Worm (Caenorhabditis elegans) whole organism, L1 larva: ENCODE data around the gene ugt-8.

Experiments
- C04F5.9 ChIP-seq: sonication (generic microtip); optimal IDR thresholded peaks from 2 replicates; lab custom pipeline; 2016; ENCODE audit warnings: missing genetic modification characterization, missing compliant biosample characterization
- C16A3.4 ChIP-seq: fragments of 150-350 bp; optimal IDR thresholded peaks from 2 replicates; lab custom pipeline; 2014; ENCODE audit warnings: missing biosample characterization, missing genetic modification characterization
- C34B4.2 ChIP-seq: sonication (generic microtip); optimal IDR thresholded peaks from 2 replicates; lab custom pipeline; 2017; ENCODE audit warnings: mild to moderate bottlenecking, missing genetic modification characterization, missing compliant biosample characterization
- Y116A8C.19 ChIP-seq: sonication (generic microtip); optimal IDR thresholded peaks from 2 replicates; lab custom pipeline; 2016; ENCODE audit warnings: missing compliant biosample characterization, missing genetic modification characterization, borderline replicate concordance
- alr-1 ChIP-seq: fragments of 200-800 bp; sonication (Bioruptor generic); optimal IDR thresholded peaks from 2 replicates; lab custom pipeline; 2018; ENCODE audit warnings: borderline replicate concordance, mild to moderate bottlenecking, missing genetic modification characterization, missing compliant biosample characterization
- aly-2 ChIP-seq: fragments of 150-350 bp; optimal IDR thresholded peaks from 2 replicates; lab custom pipeline; 2014; ENCODE audit warnings: missing biosample characterization, missing genetic modification characterization
- blmp-1 ChIP-seq: fragments of 150-350 bp; optimal IDR thresholded peaks from 2 replicates; lab custom pipeline; 2014; ENCODE audit warnings: missing biosample characterization, missing genetic modification characterization
- ces-1 ChIP-seq: fragments of 150-350 bp; optimal IDR thresholded peaks from 2 replicates; lab custom pipeline; 2014; ENCODE audit warnings: missing biosample characterization, missing genetic modification reagents, missing genetic modification characterization
- dpl-1 ChIP-seq, 3 experiments: fragments of 150-350 bp in 2 of 3; sonication (generic microtip) in 1 of 3; optimal IDR thresholded peaks; 2 replicates each; lab custom pipeline; 2014 to 2017; ENCODE audit warnings: missing biosample characterization in 3 of 3, missing genetic modification characterization in 3 of 3, missing genetic modification reagents in 3 of 3
- dsc-1 ChIP-seq: sonication (generic microtip); optimal IDR thresholded peaks from 2 replicates; lab custom pipeline; 2016; ENCODE audit warnings: mild to moderate bottlenecking, missing genetic modification characterization, missing compliant biosample characterization
- efl-3 ChIP-seq: fragments of 200-800 bp; sonication (Bioruptor generic); optimal IDR thresholded peaks from 2 replicates; lab custom pipeline; 2018; ENCODE audit warnings: mild to moderate bottlenecking, missing genetic modification characterization, missing compliant biosample characterization
- egl-13 ChIP-seq: sonication (generic microtip); optimal IDR thresholded peaks from 2 replicates; lab custom pipeline; 2016; ENCODE audit warnings: missing genotype, missing genetic modification reagents, missing genetic modification characterization, missing compliant biosample characterization
- elt-3 ChIP-seq, 6 experiments: fragments of 150-350 bp in 1 of 6; sonication (generic microtip); optimal IDR thresholded peaks; 2 replicates each; lab custom pipeline; 2017 to 2018; ENCODE audit warnings: missing biosample characterization in 6 of 6, missing genetic modification characterization in 6 of 6, inconsistent platforms in 1 of 6
- fkh-4 ChIP-seq: sonication (generic microtip); optimal IDR thresholded peaks from 2 replicates; lab custom pipeline; 2016; ENCODE audit warnings: missing compliant biosample characterization, missing genetic modification characterization, borderline replicate concordance
- fkh-8 ChIP-seq: sonication (generic microtip); optimal IDR thresholded peaks from 2 replicates; lab custom pipeline; 2016; ENCODE audit warnings: mild to moderate bottlenecking, missing genetic modification characterization, missing compliant biosample characterization
- irx-1 ChIP-seq: sonication (generic microtip); optimal IDR thresholded peaks from 2 replicates; lab custom pipeline; 2016; ENCODE audit warnings: missing genetic modification characterization, missing compliant biosample characterization
- isw-1 ChIP-seq: fragments of 200-800 bp; sonication (Bioruptor generic); IDR thresholded peaks from 2 replicates; pipeline ENCODE4 v1.3.6; 2022; ENCODE audit warnings: missing genetic modification characterization, missing compliant biosample characterization
- jun-1 ChIP-seq: fragments of 150-350 bp; optimal IDR thresholded peaks from 2 replicates; lab custom pipeline; 2014; ENCODE audit warnings: missing biosample characterization, missing genetic modification reagents, missing genetic modification characterization
- lir-3 ChIP-seq: sonication (generic microtip); optimal IDR thresholded peaks from 2 replicates; lab custom pipeline; 2016; ENCODE audit warnings: mild to moderate bottlenecking, missing genetic modification characterization, moderate library complexity, missing compliant biosample characterization; ENCODE audit not compliant: poor library complexity
- lsy-2 ChIP-seq, 2 experiments: fragments of 150-350 bp; optimal IDR thresholded peaks; 2 replicates each; lab custom pipeline; 2014; ENCODE audit warnings: missing biosample characterization in 2 of 2, missing genetic modification characterization in 2 of 2
- mab-9 ChIP-seq: fragments of 200-800 bp; sonication (Bioruptor generic); IDR thresholded peaks from 2 replicates; pipeline ENCODE4 v1.3.6; 2022; ENCODE audit warnings: missing genetic modification reagents, missing genetic modification characterization, missing compliant biosample characterization
- mef-2 ChIP-seq: fragments of 150-350 bp; optimal IDR thresholded peaks from 2 replicates; lab custom pipeline; 2014; ENCODE audit warnings: missing biosample characterization, missing genetic modification characterization
- nhr-12 ChIP-seq: sonication (generic microtip); optimal IDR thresholded peaks from 2 replicates; lab custom pipeline; 2017; ENCODE audit warnings: missing biosample characterization, missing genetic modification characterization
- nhr-28 ChIP-seq: fragments of 150-350 bp; optimal IDR thresholded peaks from 2 replicates; lab custom pipeline; 2014; ENCODE audit warnings: missing biosample characterization, missing genetic modification characterization
- nhr-47 ChIP-seq: sonication (generic microtip); optimal IDR thresholded peaks from 2 replicates; lab custom pipeline; 2016; ENCODE audit warnings: mild to moderate bottlenecking, missing genetic modification characterization, moderate library complexity, missing compliant biosample characterization
- nhr-71 ChIP-seq: sonication (generic microtip); optimal IDR thresholded peaks from 2 replicates; lab custom pipeline; 2016; ENCODE audit warnings: mild to moderate bottlenecking, missing genetic modification characterization, moderate library complexity, missing compliant biosample characterization
- nhr-84 ChIP-seq: sonication (generic microtip); optimal IDR thresholded peaks from 2 replicates; lab custom pipeline; 2017; ENCODE audit warnings: missing biosample characterization, missing genetic modification characterization
- nhr-85 ChIP-seq: sonication (generic microtip); peaks from one replicate; lab custom pipeline; 2016; ENCODE audit warnings: missing genetic modification characterization, inconsistent platforms, missing compliant biosample characterization
- pag-3 ChIP-seq: sonication (generic microtip); optimal IDR thresholded peaks from 2 replicates; lab custom pipeline; 2017; ENCODE audit warnings: missing genetic modification characterization, mild to moderate bottlenecking, missing compliant biosample characterization, antibody characterized with exemption, borderline replicate concordance; ENCODE audit not compliant: insufficient read depth
- rnt-1 ChIP-seq: sonication (generic microtip); optimal IDR thresholded peaks from 2 replicates; lab custom pipeline; 2016; ENCODE audit warnings: mild to moderate bottlenecking, missing genetic modification characterization, moderate library complexity, missing compliant biosample characterization
- skn-1 ChIP-seq: fragments of 150-350 bp; optimal IDR thresholded peaks from 2 replicates; lab custom pipeline; 2014; ENCODE audit warnings: missing biosample characterization, missing genetic modification characterization
- snpc-4 ChIP-seq: fragments of 150-350 bp; optimal IDR thresholded peaks from 2 replicates; lab custom pipeline; 2014; ENCODE audit warnings: missing biosample characterization, missing genetic modification characterization
- sptf-1 ChIP-seq: fragments of 150-350 bp; optimal IDR thresholded peaks from 2 replicates; lab custom pipeline; 2014; ENCODE audit warnings: missing biosample characterization, missing genetic modification characterization
- sup-37 ChIP-seq: fragments of 200-800 bp; sonication (Bioruptor generic); optimal IDR thresholded peaks from 2 replicates; lab custom pipeline; 2018; ENCODE audit warnings: mild to moderate bottlenecking, missing genetic modification characterization, missing compliant biosample characterization
- tlp-1 ChIP-seq: fragments of 150-350 bp; optimal IDR thresholded peaks from 2 replicates; lab custom pipeline; 2014; ENCODE audit warnings: missing biosample characterization, missing genetic modification characterization
- unc-30 ChIP-seq: sonication (generic microtip); optimal IDR thresholded peaks from 2 replicates; lab custom pipeline; 2017; ENCODE audit warnings: missing biosample characterization, missing genetic modification characterization
- unc-62 ChIP-seq: fragments of 150-350 bp; optimal IDR thresholded peaks from 2 replicates; lab custom pipeline; 2014; ENCODE audit warnings: missing biosample characterization, missing genetic modification reagents, missing genetic modification characterization
- unc-86 ChIP-seq: sonication (generic microtip); optimal IDR thresholded peaks from 2 replicates; lab custom pipeline; 2016; ENCODE audit warnings: missing genetic modification characterization, missing compliant biosample characterization
- xbp-1 ChIP-seq: sonication (generic microtip); optimal IDR thresholded peaks from 2 replicates; lab custom pipeline; 2016; ENCODE audit warnings: missing genetic modification characterization, missing compliant biosample characterization
- zag-1 ChIP-seq: fragments of 150-350 bp; optimal IDR thresholded peaks from 2 replicates; lab custom pipeline; 2014; ENCODE audit warnings: missing biosample characterization, missing genetic modification characterization
- ztf-11 ChIP-seq, 2 experiments: sonication (generic microtip); optimal IDR thresholded peaks; 2 replicates each; lab custom pipeline; 2016 to 2017; ENCODE audit warnings: missing genetic modification characterization in 2 of 2, missing biosample characterization in 1 of 2, missing compliant biosample characterization in 1 of 2
- ztf-4 ChIP-seq: fragments of 150-350 bp; optimal IDR thresholded peaks from 2 replicates; lab custom pipeline; 2014; ENCODE audit warnings: missing biosample characterization, missing genetic modification characterization

ugt-8 gene

DNA sequence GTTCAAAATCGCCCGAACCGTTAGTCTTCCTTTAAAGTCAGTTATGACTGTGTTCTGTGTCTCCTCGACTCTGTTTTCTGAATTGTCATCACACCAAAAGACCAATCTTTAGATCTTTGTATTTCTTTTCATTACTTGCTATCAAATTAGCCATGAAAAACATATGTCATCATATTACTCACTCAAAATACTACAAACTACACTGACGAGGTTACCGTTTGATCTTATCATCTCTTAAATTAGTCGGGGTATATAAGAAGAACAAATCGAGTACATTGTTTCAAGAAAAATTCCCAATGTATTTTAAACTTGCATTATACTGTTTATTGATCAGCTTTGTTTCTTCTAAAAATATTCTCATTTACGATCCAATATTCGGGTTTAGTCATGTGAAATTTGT lies 4.9 kb downstream of the ugt-8 start, which contains the start of gene ugt-13 (continued):
- TF ChIP-seq sptf-1 (tag; lab: Kevin White, UChicago) (no peak), unc-62 (no peak), efl-3 (no peak), nhr-85 (tag; lab: Kevin White, UChicago) (peak; percentile 90), mef-2 (tag; lab: Kevin White, UChicago) (no peak), pag-3 (tag; lab: Kevin White, UChicago) (no peak), ces-1 (GFP tag; lab: Kevin White, UChicago) (no peak), rnt-1 (tag; lab: Kevin White, UChicago) (no peak), Y116A8C.19 (no peak), lsy-2 (tag; optimal IDR thresholded peaks at IDR 0.05; lab: Kevin White, UChicago) (no peak), dsc-1 (tag; lab: Kevin White, UChicago) (no peak), ztf-4 (tag; lab: Kevin White, UChicago) (no peak), egl-13 (tag; lab: Kevin White, UChicago) (no peak), C04F5.9 (tag; lab: Kevin White, UChicago) (no peak), fkh-8 (tag; lab: Kevin White, UChicago) (no peak), irx-1 (tag; lab: Kevin White, UChicago) (no peak), lir-3 (tag; lab: Kevin White, UChicago) (no peak), nhr-12 (tag; lab: Kevin White, UChicago) (no peak), aly-2 (tag; lab: Kevin White, UChicago) (no peak), nhr-28 (peak; percentile 23), mab-9 (GFP tag; lab: Robert Waterston, UW) (no peak), sup-37 (no peak)

ce11 chrV:4912313-4912712 lies 8.6 kb downstream of the ugt-8 start, which contains the start of gene H23N18.5:
Gene H23N18.5, minus strand, starts transcription at chrV:4912381.
- TF ChIP-seq nhr-71: no peak
- TF ChIP-seq C16A3.4: no peak
- no peak for TF ChIP-seq nhr-84 (tag; lab: Kevin White, UChicago)
- TF ChIP-seq aly-2 (tag; lab: Kevin White, UChicago): no peak
- no peak for TF ChIP-seq dpl-1 (GFP tag; optimal IDR thresholded peaks at IDR 0.05; lab: Kevin White, UChicago)
- TF ChIP-seq elt-3 (tag; optimal IDR thresholded peaks at IDR 0.05; lab: Kevin White, UChicago): no peak
- TF ChIP-seq ztf-4 (tag; lab: Kevin White, UChicago): peak; percentile 10
- TF ChIP-seq jun-1: no peak
- no peak for TF ChIP-seq unc-30
- TF ChIP-seq blmp-1: peak; percentile 10
- no peak for TF ChIP-seq alr-1
- no peak for TF ChIP-seq C04F5.9 (tag; lab: Kevin White, UChicago)

- no peak for TF ChIP-seq tlp-1
- no peak for TF ChIP-seq rnt-1 (tag; lab: Kevin White, UChicago)
- no peak for TF ChIP-seq nhr-47 (tag; lab: Kevin White, UChicago)
- no peak for TF ChIP-seq C34B4.2 (tag; lab: Kevin White, UChicago)
- no peak for TF ChIP-seq C04F5.9 (tag; lab: Kevin White, UChicago)
- TF ChIP-seq xbp-1 (tag; lab: Kevin White, UChicago): no peak
- no peak for TF ChIP-seq fkh-4 (tag; lab: Kevin White, UChicago)
- no peak for TF ChIP-seq nhr-12 (tag; lab: Kevin White, UChicago)
- no peak for TF ChIP-seq snpc-4 (tag; lab: Kevin White, UChicago)
- no peak for TF ChIP-seq skn-1
- TF ChIP-seq isw-1: no peak
- no peak for TF ChIP-seq dsc-1 (tag; lab: Kevin White, UChicago)
- TF ChIP-seq zag-1: no peak
- TF ChIP-seq unc-30: no peak
- no peak for TF ChIP-seq ztf-11 (tag; optimal IDR thresholded peaks at IDR 0.05; lab: Kevin White, UChicago)
- TF ChIP-seq Y116A8C.19: no peak
- no peak for TF ChIP-seq efl-3
- TF ChIP-seq unc-86 (tag; lab: Kevin White, UChicago): no peak
- no peak for TF ChIP-seq aly-2 (tag; lab: Kevin White, UChicago)
- TF ChIP-seq, all 84 proteins: peak for 0
Measured at ce11 chrV:4913853-4914252, 10.1 kb downstream of the ugt-8 start.
